Worm (Caenorhabditis elegans) whole organism, young adult: ENCODE data around the gene F58A6.2.

Source experiments
- B0035.1 ChIP-seq: sonication (generic microtip); optimal IDR thresholded peaks from 2 replicates; lab custom pipeline; 2016; ENCODE audit warnings: missing genetic modification characterization, mild to moderate bottlenecking, missing compliant biosample characterization, missing genotype, missing genetic modification reagents
- F49E8.2 ChIP-seq: sonication (generic microtip); optimal IDR thresholded peaks from 3 replicates; lab custom pipeline; 2017; ENCODE audit warnings: missing genetic modification characterization, mild to moderate bottlenecking, missing compliant biosample characterization, antibody characterized with exemption, moderate library complexity; ENCODE audit not compliant: insufficient read depth
- F57A8.1 ChIP-seq: fragments of 200-800 bp; sonication (Bioruptor generic); optimal IDR thresholded peaks from 2 replicates; lab custom pipeline; 2018; ENCODE audit warnings: mild to moderate bottlenecking, missing genetic modification characterization, moderate library complexity, missing compliant biosample characterization
- Y67H2A.10 ChIP-seq: fragments of 200-800 bp; sonication (Bioruptor generic); conservative IDR thresholded peaks from 2 replicates; pipeline ENCODE4 v1.3.6; 2022; ENCODE audit warnings: missing genetic modification reagents, missing genetic modification characterization, missing compliant biosample characterization
- Y79H2A.3 ChIP-seq: fragments of 200-800 bp; sonication (Bioruptor generic); conservative IDR thresholded peaks from 2 replicates; pipeline ENCODE4 v1.3.6; 2022; ENCODE audit warnings: missing genetic modification reagents, missing genetic modification characterization, missing compliant biosample characterization
- ZK185.1 ChIP-seq: sonication (generic microtip); optimal IDR thresholded peaks from 2 replicates; lab custom pipeline; 2016; ENCODE audit warnings: mild to moderate bottlenecking, missing genetic modification characterization, missing compliant biosample characterization; ENCODE audit not compliant: poor library complexity, severe bottlenecking
- aptf-3 ChIP-seq: fragments of 200-800 bp; sonication (Bioruptor generic); IDR thresholded peaks from 2 replicates; pipeline ENCODE4 v1.3.6; 2022; ENCODE audit warnings: missing genetic modification characterization, missing compliant biosample characterization
- atf-7 ChIP-seq: sonication (generic microtip); optimal IDR thresholded peaks from 2 replicates; lab custom pipeline; 2017; ENCODE audit warnings: mild to moderate bottlenecking, missing genetic modification characterization, missing compliant biosample characterization
- athp-1 ChIP-seq: sonication (generic microtip); optimal IDR thresholded peaks from 2 replicates; lab custom pipeline; 2017; ENCODE audit warnings: mild to moderate bottlenecking, missing genetic modification characterization, missing compliant biosample characterization
- attf-3 ChIP-seq: fragments of 200-800 bp; sonication (Bioruptor generic); conservative IDR thresholded peaks from 2 replicates; pipeline ENCODE4 v1.3.6; 2022; ENCODE audit warnings: missing genetic modification reagents, missing genetic modification characterization, missing compliant biosample characterization
- attf-5 ChIP-seq: fragments of 200-800 bp; sonication (Bioruptor generic); optimal IDR thresholded peaks from 2 replicates; lab custom pipeline; 2018; ENCODE audit warnings: mild to moderate bottlenecking, missing genetic modification characterization, missing compliant biosample characterization
- attf-6 ChIP-seq: fragments of 200-800 bp; sonication (Bioruptor generic); IDR thresholded peaks from 2 replicates; pipeline ENCODE4 v1.3.6; 2022; ENCODE audit warnings: missing genetic modification reagents, missing genetic modification characterization, missing compliant biosample characterization
- bed-1 ChIP-seq: fragments of 200-800 bp; sonication (Bioruptor generic); IDR thresholded peaks from 2 replicates; pipeline ENCODE4 v1.3.6; 2022; ENCODE audit warnings: missing genetic modification reagents, missing genetic modification characterization, missing compliant biosample characterization
- cebp-1 ChIP-seq, 2 experiments: fragments of 200-800 bp in 1 of 2; sonication (Bioruptor generic) in 1 of 2; sonication (generic microtip) in 1 of 2; IDR thresholded peaks in 1 of 2; optimal IDR thresholded peaks in 1 of 2; 2 replicates each; pipeline versions ENCODE4 v1.3.6 to Lab custom; 2017 to 2022; ENCODE audit warnings: missing compliant biosample characterization in 2 of 2, missing genetic modification characterization in 2 of 2, mild to moderate bottlenecking in 1 of 2, missing genetic modification reagents in 1 of 2, moderate library complexity in 1 of 2
- ceh-27 ChIP-seq: fragments of 200-800 bp; sonication (Bioruptor generic); optimal IDR thresholded peaks from 2 replicates; lab custom pipeline; 2018; ENCODE audit warnings: mild to moderate bottlenecking, missing genetic modification characterization, moderate library complexity, missing compliant biosample characterization
- dpff-1 ChIP-seq: sonication (generic microtip); optimal IDR thresholded peaks from 2 replicates; lab custom pipeline; 2017; ENCODE audit warnings: mild to moderate bottlenecking, missing genetic modification characterization, missing compliant biosample characterization
- egl-18 ChIP-seq: fragments of 200-800 bp; sonication (Bioruptor generic); IDR thresholded peaks from 2 replicates; pipeline ENCODE4 v1.3.6; 2022; ENCODE audit warnings: missing genetic modification reagents, missing genetic modification characterization, missing compliant biosample characterization
- hlh-12 ChIP-seq: sonication (generic microtip); optimal IDR thresholded peaks from 2 replicates; lab custom pipeline; 2016; ENCODE audit warnings: missing genetic modification characterization, missing compliant biosample characterization
- hlh-26 ChIP-seq: fragments of 200-800 bp; sonication (Bioruptor generic); conservative IDR thresholded peaks from 2 replicates; pipeline ENCODE4 v1.3.6; 2022; ENCODE audit warnings: missing genetic modification reagents, missing genetic modification characterization, missing compliant biosample characterization
- hrde-1 ChIP-seq: sonication (generic microtip); optimal IDR thresholded peaks from 2 replicates; lab custom pipeline; 2016; ENCODE audit warnings: missing genetic modification characterization, mild to moderate bottlenecking, missing compliant biosample characterization, moderate library complexity, missing genotype, missing genetic modification reagents, borderline replicate concordance
- hsf-1 ChIP-seq: fragments of 200-800 bp; sonication (Bioruptor generic); IDR thresholded peaks from 2 replicates; pipeline ENCODE4 v1.3.6; 2022; ENCODE audit warnings: missing genetic modification reagents, missing genetic modification characterization, missing compliant biosample characterization
- lag-1 ChIP-seq: fragments of 200-800 bp; sonication (Bioruptor generic); IDR thresholded peaks from 2 replicates; pipeline ENCODE4 v1.3.6; 2022; ENCODE audit warnings: missing genetic modification reagents, missing genetic modification characterization, missing compliant biosample characterization
- lin-54 ChIP-seq: fragments of 200-800 bp; sonication (Bioruptor generic); optimal IDR thresholded peaks from 2 replicates; lab custom pipeline; 2018; ENCODE audit warnings: mild to moderate bottlenecking, missing genetic modification characterization, missing compliant biosample characterization
- lsy-27 ChIP-seq: sonication (generic microtip); optimal IDR thresholded peaks from 2 replicates; lab custom pipeline; 2017; ENCODE audit warnings: missing genetic modification characterization, mild to moderate bottlenecking, missing compliant biosample characterization, antibody characterized with exemption, missing genotype, borderline replicate concordance; ENCODE audit not compliant: insufficient read depth
- madf-10 ChIP-seq: sonication (generic microtip); optimal IDR thresholded peaks from 2 replicates; lab custom pipeline; 2016; ENCODE audit warnings: mild to moderate bottlenecking, missing genetic modification characterization, missing compliant biosample characterization
- madf-6 ChIP-seq: fragments of 200-800 bp; sonication (Bioruptor generic); IDR thresholded peaks from 2 replicates; pipeline ENCODE4 v1.3.6; 2022; ENCODE audit warnings: missing genetic modification reagents, missing genetic modification characterization, missing compliant biosample characterization
- mcd-1 ChIP-seq: fragments of 200-800 bp; sonication (Bioruptor generic); IDR thresholded peaks from 2 replicates; pipeline ENCODE4 v1.3.6; 2022; ENCODE audit warnings: missing genetic modification reagents, missing genetic modification characterization, missing compliant biosample characterization
- mxl-1 ChIP-seq: sonication (generic microtip); optimal IDR thresholded peaks from 2 replicates; lab custom pipeline; 2016; ENCODE audit warnings: missing genetic modification characterization, missing compliant biosample characterization
- nfyb-1 ChIP-seq: fragments of 200-800 bp; sonication (Bioruptor generic); IDR thresholded peaks from 2 replicates; pipeline ENCODE4 v1.3.6; 2022; ENCODE audit warnings: missing genetic modification reagents, missing genetic modification characterization, missing compliant biosample characterization
- pha-4 ChIP-seq: fragments of 150-350 bp; sonication (generic microtip); optimal IDR thresholded peaks from 2 replicates; lab custom pipeline; 2014; ENCODE audit warnings: missing biosample characterization, missing genetic modification reagents, missing genetic modification characterization
- rcor-1 ChIP-seq: fragments of 200-800 bp; sonication (Bioruptor generic); IDR thresholded peaks from 2 replicates; pipeline ENCODE4 v1.3.6; 2022; ENCODE audit warnings: missing genetic modification reagents, missing genetic modification characterization, missing compliant biosample characterization
- snpc-1.3 ChIP-seq: sonication (generic microtip); optimal IDR thresholded peaks from 2 replicates; lab custom pipeline; 2017; ENCODE audit warnings: missing genetic modification characterization, mild to moderate bottlenecking, missing compliant biosample characterization, antibody characterized with exemption, moderate library complexity, missing genotype, missing genetic modification reagents; ENCODE audit not compliant: insufficient read depth
- unc-62 ChIP-seq: fragments of 150-350 bp; optimal IDR thresholded peaks from 2 replicates; lab custom pipeline; 2014; ENCODE audit warnings: missing biosample characterization, missing genetic modification reagents, missing genetic modification characterization
- zfh-2 ChIP-seq: fragments of 200-800 bp; sonication (Bioruptor generic); conservative IDR thresholded peaks from 2 replicates; pipeline ENCODE4 v1.3.6; 2022; ENCODE audit warnings: missing genetic modification reagents, missing genetic modification characterization, missing compliant biosample characterization
- ztf-18 ChIP-seq: sonication (generic microtip); optimal IDR thresholded peaks from 2 replicates; lab custom pipeline; 2016; ENCODE audit warnings: missing genotype, mild to moderate bottlenecking, missing genetic modification characterization, missing compliant biosample characterization
- ztf-22 ChIP-seq: fragments of 200-800 bp; sonication (Bioruptor generic); optimal IDR thresholded peaks from 2 replicates; lab custom pipeline; 2018; ENCODE audit warnings: mild to moderate bottlenecking, missing genetic modification characterization, moderate library complexity, missing compliant biosample characterization
- ztf-28 ChIP-seq: fragments of 200-800 bp; sonication (Bioruptor generic); IDR thresholded peaks from 2 replicates; pipeline ENCODE4 v1.3.6; 2022; ENCODE audit warnings: missing genetic modification reagents, missing genetic modification characterization, missing compliant biosample characterization

Gene F58A6.2

DNA sequence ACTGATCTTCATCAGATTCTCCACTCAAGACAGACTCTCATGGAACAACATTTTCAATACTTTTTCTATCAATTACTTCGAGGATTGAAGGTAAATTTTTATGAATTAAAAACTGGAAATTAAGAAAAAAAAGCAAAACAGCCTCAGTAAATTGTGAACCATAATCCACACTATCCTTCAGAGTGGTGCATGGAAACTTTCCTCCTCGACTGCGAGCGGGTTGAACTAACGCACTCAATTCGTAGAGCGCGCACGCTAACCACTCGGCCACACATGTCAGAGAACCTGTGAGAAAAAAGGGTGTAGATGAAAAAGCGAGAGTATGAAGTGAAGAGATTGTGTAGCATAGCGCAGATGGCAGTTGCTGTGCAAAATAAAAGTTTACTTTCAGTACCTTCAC is 31.5 kb upstream of the F58A6.2 start (continued):
- TF ChIP-seq F57A8.1 (GFP tag; lab: Kevin White, UChicago) (peak; percentile 73), lsy-27 (tag; lab: Kevin White, UChicago) (peak; percentile 60), rcor-1 (GFP tag; lab: Robert Waterston, UW) (peak; percentile 82), athp-1 (tag; lab: Kevin White, UChicago) (peak; percentile 90), B0035.1 (tag; lab: Kevin White, UChicago) (peak; percentile 27), hrde-1 (tag; lab: Kevin White, UChicago) (peak; percentile 90), unc-62 (no peak), attf-3 (GFP tag; lab: Robert Waterston, UW) (peak; percentile 52), mcd-1 (no peak; the same call in 1 of the 2 replicates), lag-1 (no peak), cebp-1 (GFP tag; IDR thresholded peaks at IDR 0.05; lab: Robert Waterston, UW) (no peak), cebp-1 (tag; optimal IDR thresholded peaks at IDR 0.05; lab: Kevin White, UChicago) (no peak), ztf-28 (GFP tag; lab: Robert Waterston, UW) (no peak), ZK185.1 (tag; lab: Kevin White, UChicago) (peak; percentile 94), mxl-1 (peak; percentile 95), F49E8.2 (tag; lab: Kevin White, UChicago) (peak; percentile 64), snpc-1.3 (peak; percentile 89), hlh-26 (0 out of 2 replicates have a peak, but pooled peaks have one; percentile 20), dpff-1 (tag; lab: Kevin White, UChicago) (peak; percentile 28), Y67H2A.10 (0 out of 2 replicates have a peak, but pooled peaks have one; percentile 8), attf-5 (GFP tag; lab: Kevin White, UChicago) (peak; percentile 77), ceh-27 (peak; percentile 91), lin-54 (peak; percentile 77), ztf-22 (no peak), Y79H2A.3 (peak; percentile 67; the same call in 1 of the 2 replicates), hlh-12 (tag; lab: Kevin White, UChicago) (peak; percentile 78), bed-1 (GFP tag; lab: Robert Waterston, UW) (peak; percentile 87; the same call in 1 of the 2 replicates), ztf-18 (tag; lab: Kevin White, UChicago) (peak; percentile 81), atf-7 (tag; lab: Kevin White, UChicago) (peak; percentile 63), pha-4 (tag; lab: Kevin White, UChicago) (no peak)
- TF ChIP-seq, all 124 proteins: peak for 101

DNA sequence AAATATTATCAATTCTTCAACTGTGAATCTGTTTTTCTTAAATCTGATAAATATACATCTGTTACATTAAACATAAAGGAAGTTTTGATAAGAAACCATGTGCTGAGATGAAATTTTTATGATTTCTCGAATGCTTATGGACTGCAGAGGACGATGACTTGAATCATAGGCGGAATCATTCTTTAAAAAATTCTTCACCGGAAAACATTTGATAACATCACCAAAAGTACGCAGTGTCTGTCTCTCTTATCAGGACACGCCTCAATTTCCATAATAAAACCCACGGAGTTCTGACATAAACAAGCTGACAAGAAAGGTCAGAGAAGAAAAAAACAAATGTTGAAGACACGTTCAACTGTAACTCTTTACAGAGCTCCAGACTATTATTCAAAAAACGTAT is 26.8 kb upstream of the F58A6.2 start, which contains the start of gene F09C12.2:
TSS of gene F09C12.2 (plus strand) at position 320 of the 400 bp plus-strand sequence.
- TF ChIP-seq egl-18, result no peak
- no peak for TF ChIP-seq madf-6 (GFP tag; lab: Robert Waterston, UW)
- TF ChIP-seq attf-6, result no peak
- no peak for TF ChIP-seq aptf-3 (GFP tag; lab: Robert Waterston, UW)
- no peak for TF ChIP-seq madf-10 (tag; lab: Kevin White, UChicago)
- no peak for TF ChIP-seq hsf-1 (GFP tag; lab: Robert Waterston, UW)
- TF ChIP-seq nfyb-1 (GFP tag; lab: Robert Waterston, UW), result no peak

DNA sequence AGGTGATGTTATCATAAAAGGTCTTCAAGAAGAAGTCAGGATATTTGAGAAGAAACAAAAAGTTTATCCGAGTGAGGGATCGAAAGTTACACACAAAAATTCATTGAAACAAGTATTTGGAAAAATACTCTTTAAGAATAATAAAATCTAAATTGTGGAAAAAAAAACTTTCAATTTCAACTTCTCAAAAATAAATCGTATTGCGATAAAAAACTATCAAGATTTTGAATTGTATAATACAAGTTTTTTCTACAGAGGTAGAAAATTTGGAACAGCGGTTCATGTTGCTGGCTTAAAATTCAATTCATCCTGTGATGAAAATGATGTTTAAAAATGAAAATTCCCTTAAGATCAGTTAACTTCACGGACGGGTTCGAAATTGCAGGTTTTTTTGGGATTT is 24.4 kb upstream of the F58A6.2 start, which contains the start of gene F09C12.8:
TSS of gene F09C12.8 (plus strand) at position 301 of the 400 bp plus-strand sequence.
- no peak for TF ChIP-seq athp-1 (tag; lab: Kevin White, UChicago)
- TF ChIP-seq hlh-12 (tag; lab: Kevin White, UChicago), result no peak
- no peak for TF ChIP-seq zfh-2 (GFP tag; lab: Robert Waterston, UW)
- TF ChIP-seq, all 124 proteins: peak for 0
